Worm (Caenorhabditis elegans) whole organism, early embryonic: Measurements from ENCODE around the gene sro-1.

Experiments used
- ama-1 ChIP-seq: fragments of 150-350 bp; optimal IDR thresholded peaks from 2 replicates; lab custom pipeline; 2014
- tbx-11 ChIP-seq: fragments of 200-800 bp; sonication (Bioruptor generic); IDR thresholded peaks from 2 replicates; pipeline ENCODE4 v1.3.6; 2022; ENCODE audit warnings: missing genetic modification characterization, missing compliant biosample characterization

Gene sro-1

DNA sequence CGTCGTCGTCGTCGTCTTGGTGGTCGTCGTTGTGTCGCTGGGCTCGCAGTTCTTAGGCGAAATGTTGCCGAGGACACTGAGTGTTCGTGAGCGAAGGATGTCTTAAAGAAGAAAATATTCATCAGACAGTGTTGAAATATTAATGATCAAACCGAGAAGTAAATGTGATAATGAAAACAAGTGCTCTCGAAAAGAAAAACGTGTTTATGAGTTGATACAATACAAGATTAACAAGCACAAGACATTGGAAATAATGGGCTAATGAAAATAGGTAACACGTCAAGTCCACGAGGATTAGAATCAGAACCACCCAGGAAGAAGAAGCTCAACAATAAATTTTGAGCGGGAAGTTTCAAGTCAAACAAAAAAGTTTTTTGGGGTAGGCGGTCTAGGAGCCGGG is 53.5 kb downstream of the sro-1 start, which contains the start of gene K02A2.5:
Gene K02A2.5, minus strand, starts transcription at position 101 of the 400 bp plus-strand sequence.
- TF ChIP-seq ama-1 (lab: Kevin White, UChicago): no peak
- no peak for TF ChIP-seq tbx-11 (GFP tag; lab: Robert Waterston, UW)
